Worm (Caenorhabditis elegans) whole organism, L1 larva: Measurements from ENCODE around the gene scrm-3.

Source experiments
- elt-3 ChIP-seq, 6 experiments: fragments of 150-350 bp in 1 of 6; sonication (generic microtip); optimal IDR thresholded peaks; 2 replicates each; lab custom pipeline; 2017 to 2018; ENCODE audit warnings: missing biosample characterization in 6 of 6, missing genetic modification characterization in 6 of 6, inconsistent platforms in 1 of 6
- unc-86 ChIP-seq: sonication (generic microtip); optimal IDR thresholded peaks from 2 replicates; lab custom pipeline; 2016; ENCODE audit warnings: missing genetic modification characterization, missing compliant biosample characterization
- zag-1 ChIP-seq: fragments of 150-350 bp; optimal IDR thresholded peaks from 2 replicates; lab custom pipeline; 2014; ENCODE audit warnings: missing biosample characterization, missing genetic modification characterization

DNA sequence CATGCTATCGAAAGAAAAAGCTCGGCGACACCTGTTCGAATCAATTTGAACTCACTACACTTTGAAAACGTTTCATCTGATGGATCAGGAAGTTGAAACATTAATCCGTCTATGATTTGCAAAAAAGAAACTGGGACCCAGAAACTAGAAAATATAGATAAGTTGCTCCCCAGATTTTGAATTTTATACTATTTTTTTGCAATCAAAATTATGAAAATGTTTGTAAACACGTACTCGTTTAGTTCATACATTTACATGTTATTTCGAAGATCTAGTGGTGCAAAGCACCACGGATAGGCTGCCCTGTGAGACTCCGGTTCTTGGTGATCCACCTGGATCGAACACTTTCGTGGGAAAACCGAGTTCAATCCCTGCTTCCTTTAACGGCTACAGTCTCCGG, 15.1 kb downstream of the scrm-3 start, which contains the start of gene C17B7.10:
- TF ChIP-seq zag-1 (tag; lab: Kevin White, UChicago) (no peak), unc-86 (no peak), elt-3 (tag; optimal IDR thresholded peaks at IDR 0.05; lab: Kevin White, UChicago) (no peak)
